Worm (Caenorhabditis elegans) whole organism, L4 larva: ENCODE results near the gene T25B9.2.

ENCODE experiments used
- F10B5.3 ChIP-seq: sonication (generic microtip); optimal IDR thresholded peaks from 2 replicates; lab custom pipeline; 2016; ENCODE audit warnings: mild to moderate bottlenecking, missing genetic modification characterization, missing compliant biosample characterization
- F26F4.8 ChIP-seq: fragments of 200-800 bp; sonication (Bioruptor generic); conservative IDR thresholded peaks from 2 replicates; pipeline ENCODE4 v1.3.6; 2022; ENCODE audit warnings: missing genetic modification characterization, missing compliant biosample characterization
- Y5F2A.4 ChIP-seq: fragments of 200-800 bp; sonication (Bioruptor generic); optimal IDR thresholded peaks from 2 replicates; lab custom pipeline; 2018; ENCODE audit warnings: mild to moderate bottlenecking, missing genetic modification characterization, missing compliant biosample characterization
- Y75B8A.6 ChIP-seq: fragments of 200-800 bp; sonication (Bioruptor generic); IDR thresholded peaks from 2 replicates; pipeline ENCODE4 v1.3.6; 2022; ENCODE audit warnings: missing genetic modification reagents, missing genetic modification characterization, missing compliant biosample characterization
- aly-2 ChIP-seq: sonication (generic microtip); optimal IDR thresholded peaks from 2 replicates; lab custom pipeline; 2018; ENCODE audit warnings: missing biosample characterization, missing genetic modification characterization
- arid-1 ChIP-seq: fragments of 200-800 bp; sonication (Bioruptor generic); conservative IDR thresholded peaks from 2 replicates; pipeline ENCODE4 v1.3.6; 2022; ENCODE audit warnings: missing genetic modification reagents, missing genetic modification characterization, missing compliant biosample characterization
- attf-4 ChIP-seq: sonication (generic microtip); optimal IDR thresholded peaks from 3 replicates; lab custom pipeline; 2017; ENCODE audit warnings: missing biosample characterization, missing genetic modification characterization
- ceh-62 ChIP-seq: sonication (generic microtip); optimal IDR thresholded peaks from 2 replicates; lab custom pipeline; 2017; ENCODE audit warnings: missing biosample characterization, missing genetic modification characterization
- ces-1 ChIP-seq: fragments of 150-350 bp; sonication (generic microtip); optimal IDR thresholded peaks from 4 replicates; lab custom pipeline; 2014; ENCODE audit warnings: missing biosample characterization, missing genetic modification reagents, missing genetic modification characterization
- ctbp-1 ChIP-seq: fragments of 200-800 bp; sonication (Bioruptor generic); IDR thresholded peaks from 2 replicates; pipeline ENCODE4 v1.3.6; 2022; ENCODE audit warnings: missing genetic modification reagents, missing genetic modification characterization, missing compliant biosample characterization
- daf-12 ChIP-seq: fragments of 150-350 bp; optimal IDR thresholded peaks from 2 replicates; lab custom pipeline; 2014; ENCODE audit warnings: missing biosample characterization, missing genetic modification reagents, missing genetic modification characterization
- daf-16 ChIP-seq, 3 experiments: sonication (generic microtip); optimal IDR thresholded peaks; 2 replicates each; lab custom pipeline; 2016 to 2017; ENCODE audit warnings: missing genetic modification characterization in 3 of 3, missing genetic modification reagents in 3 of 3, mild to moderate bottlenecking in 2 of 3, missing compliant biosample characterization in 2 of 3, missing biosample characterization in 1 of 3, moderate library complexity in 1 of 3
- daf-19 ChIP-seq: fragments of 200-800 bp; sonication (Bioruptor generic); conservative IDR thresholded peaks from 2 replicates; pipeline ENCODE4 v1.3.6; 2022; ENCODE audit warnings: missing genetic modification characterization, missing compliant biosample characterization
- dmd-8 ChIP-seq: fragments of 200-800 bp; sonication (Bioruptor generic); IDR thresholded peaks from 2 replicates; pipeline ENCODE4 v1.3.6; 2022; ENCODE audit warnings: missing genetic modification characterization, missing compliant biosample characterization
- dve-1 ChIP-seq: sonication (generic microtip); optimal IDR thresholded peaks from 2 replicates; lab custom pipeline; 2017; ENCODE audit warnings: antibody characterized with exemption, mild to moderate bottlenecking, missing genetic modification characterization, missing compliant biosample characterization; ENCODE audit not compliant: insufficient read depth
- egl-43 ChIP-seq: fragments of 200-800 bp; sonication (Bioruptor generic); IDR thresholded peaks from 2 replicates; pipeline ENCODE4 v1.3.6; 2022; ENCODE audit warnings: missing genetic modification reagents, missing genetic modification characterization, missing compliant biosample characterization
- fkh-10 ChIP-seq: fragments of 150-350 bp; optimal IDR thresholded peaks from 2 replicates; lab custom pipeline; 2014; ENCODE audit warnings: missing biosample characterization, missing genetic modification reagents, missing genetic modification characterization
- hlh-11 ChIP-seq: fragments of 200-800 bp; sonication (Bioruptor generic); optimal IDR thresholded peaks from 2 replicates; lab custom pipeline; 2018; ENCODE audit warnings: mild to moderate bottlenecking, missing genetic modification characterization, missing compliant biosample characterization
- hmg-1.1 ChIP-seq: fragments of 200-800 bp; sonication (Bioruptor generic); IDR thresholded peaks from 2 replicates; pipeline ENCODE4 v1.3.6; 2022; ENCODE audit warnings: missing genetic modification reagents, missing genetic modification characterization, missing compliant biosample characterization
- jun-1 ChIP-seq: fragments of 150-350 bp; optimal IDR thresholded peaks from 2 replicates; lab custom pipeline; 2014; ENCODE audit warnings: missing biosample characterization, missing genetic modification reagents, missing genetic modification characterization
- lin-1 ChIP-seq: fragments of 200-800 bp; sonication (Bioruptor generic); IDR thresholded peaks from 2 replicates; pipeline ENCODE4 v1.3.6; 2022; ENCODE audit warnings: missing genetic modification reagents, missing genetic modification characterization, missing compliant biosample characterization
- lin-38 ChIP-seq: fragments of 200-800 bp; sonication (Bioruptor generic); IDR thresholded peaks from 2 replicates; pipeline ENCODE4 v1.3.6; 2022; ENCODE audit warnings: missing genetic modification reagents, missing genetic modification characterization, missing compliant biosample characterization
- lir-3 ChIP-seq: sonication (generic microtip); optimal IDR thresholded peaks from 2 replicates; lab custom pipeline; 2016; ENCODE audit warnings: mild to moderate bottlenecking, missing genetic modification characterization, missing compliant biosample characterization
- lsy-2 ChIP-seq, 2 experiments: fragments of 150-350 bp in 1 of 2; sonication (generic microtip) in 1 of 2; optimal IDR thresholded peaks; 2 replicates each; lab custom pipeline; 2014 to 2017; ENCODE audit warnings: missing biosample characterization in 2 of 2, missing genetic modification characterization in 2 of 2
- mdl-1 ChIP-seq, 2 experiments: fragments of 150-350 bp in 1 of 2; sonication (generic microtip) in 1 of 2; optimal IDR thresholded peaks; 2 replicates each; lab custom pipeline; 2014 to 2017; ENCODE audit warnings: missing biosample characterization in 2 of 2, missing genetic modification characterization in 2 of 2
- mep-1 ChIP-seq: fragments of 150-350 bp; sonication (generic microtip); optimal IDR thresholded peaks from 3 replicates; lab custom pipeline; 2014; ENCODE audit warnings: missing biosample characterization, missing genetic modification characterization
- mes-2 ChIP-seq: sonication (generic microtip); optimal IDR thresholded peaks from 2 replicates; lab custom pipeline; 2016; ENCODE audit warnings: missing genotype, mild to moderate bottlenecking, missing genetic modification characterization, missing compliant biosample characterization; ENCODE audit not compliant: poor library complexity, severe bottlenecking
- mxl-2 ChIP-seq: fragments of 200-800 bp; sonication (Bioruptor generic); conservative IDR thresholded peaks from 2 replicates; pipeline ENCODE4 v1.3.6; 2022; ENCODE audit warnings: missing genetic modification reagents, missing genetic modification characterization, missing compliant biosample characterization
- nhr-11 ChIP-seq: fragments of 150-350 bp; optimal IDR thresholded peaks from 2 replicates; lab custom pipeline; 2014; ENCODE audit warnings: missing biosample characterization, missing genetic modification characterization
- nhr-237 ChIP-seq: sonication (generic microtip); optimal IDR thresholded peaks from 2 replicates; lab custom pipeline; 2017; ENCODE audit warnings: missing biosample characterization, missing genetic modification characterization
- nhr-25 ChIP-seq: sonication (generic microtip); optimal IDR thresholded peaks from 2 replicates; lab custom pipeline; 2017; ENCODE audit warnings: missing genetic modification characterization, mild to moderate bottlenecking, missing compliant biosample characterization, antibody characterized with exemption, moderate library complexity, borderline replicate concordance; ENCODE audit not compliant: insufficient read depth
- nhr-28 ChIP-seq: fragments of 150-350 bp; optimal IDR thresholded peaks from 2 replicates; lab custom pipeline; 2014; ENCODE audit warnings: missing biosample characterization, missing genetic modification characterization
- nhr-42 ChIP-seq: fragments of 200-800 bp; sonication (Bioruptor generic); IDR thresholded peaks from 2 replicates; pipeline ENCODE4 v1.3.6; 2022; ENCODE audit warnings: missing genetic modification characterization, missing compliant biosample characterization
- nhr-48 ChIP-seq: sonication (generic microtip); optimal IDR thresholded peaks from 2 replicates; lab custom pipeline; 2016; ENCODE audit warnings: mild to moderate bottlenecking, missing genetic modification characterization, missing compliant biosample characterization
- nhr-6 ChIP-seq: fragments of 150-350 bp; optimal IDR thresholded peaks from 2 replicates; lab custom pipeline; 2014; ENCODE audit warnings: missing biosample characterization, missing genetic modification characterization
- nhr-76 ChIP-seq: fragments of 150-350 bp; optimal IDR thresholded peaks from 2 replicates; lab custom pipeline; 2014; ENCODE audit warnings: missing biosample characterization, missing genetic modification characterization
- nhr-77 ChIP-seq: fragments of 150-350 bp; optimal IDR thresholded peaks from 2 replicates; lab custom pipeline; 2014; ENCODE audit warnings: missing biosample characterization, missing genetic modification characterization
- pqm-1 ChIP-seq: sonication (generic microtip); optimal IDR thresholded peaks from 2 replicates; lab custom pipeline; 2017; ENCODE audit warnings: missing biosample characterization, missing genetic modification characterization
- sdz-12 ChIP-seq: fragments of 200-800 bp; sonication (Bioruptor generic); optimal IDR thresholded peaks from 2 replicates; lab custom pipeline; 2018; ENCODE audit warnings: mild to moderate bottlenecking, missing genetic modification characterization, missing compliant biosample characterization
- snpc-1.2 ChIP-seq: fragments of 200-800 bp; sonication (Bioruptor generic); IDR thresholded peaks from 2 replicates; pipeline ENCODE4 v1.3.6; 2022; ENCODE audit warnings: missing genetic modification reagents, missing genetic modification characterization, missing compliant biosample characterization
- unc-39 ChIP-seq: sonication (generic microtip); optimal IDR thresholded peaks from 2 replicates; lab custom pipeline; 2017; ENCODE audit warnings: missing biosample characterization, missing genetic modification characterization
- zfp-2 ChIP-seq: sonication (generic microtip); optimal IDR thresholded peaks from 2 replicates; lab custom pipeline; 2016; ENCODE audit warnings: mild to moderate bottlenecking, missing genetic modification characterization, missing compliant biosample characterization
- zfp-3 ChIP-seq: fragments of 200-800 bp; sonication (Bioruptor generic); conservative IDR thresholded peaks from 2 replicates; pipeline ENCODE4 v1.3.6; 2022; ENCODE audit warnings: missing genetic modification reagents, missing genetic modification characterization, missing compliant biosample characterization
- ztf-11 ChIP-seq: fragments of 150-350 bp; optimal IDR thresholded peaks from 2 replicates; lab custom pipeline; 2014; ENCODE audit warnings: missing biosample characterization, missing genetic modification characterization
- ztf-7 ChIP-seq: fragments of 150-350 bp; optimal IDR thresholded peaks from 2 replicates; lab custom pipeline; 2014; ENCODE audit warnings: missing biosample characterization, missing genetic modification characterization

The T25B9.2 gene

DNA sequence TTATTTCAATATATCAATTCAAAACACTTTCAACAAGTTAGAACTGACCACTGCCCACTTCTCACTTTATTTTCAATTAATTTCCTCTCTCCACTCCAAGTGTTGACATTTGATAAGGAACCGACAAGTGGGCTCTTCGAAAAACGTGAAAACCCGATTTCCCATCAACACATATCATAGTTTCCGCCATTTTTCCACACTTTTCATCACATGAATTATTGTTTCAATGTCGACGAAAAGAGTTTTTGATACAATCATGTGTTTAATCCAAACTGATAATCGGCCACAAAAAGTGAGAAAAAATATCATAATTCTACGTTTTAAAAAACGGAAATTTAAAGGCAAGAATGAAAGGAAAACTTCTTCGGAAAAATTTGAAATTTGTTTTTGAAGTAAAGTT is 44.0 kb upstream of the T25B9.2 start (continued):
- TF ChIP-seq nhr-76 (tag; lab: Kevin White, UChicago), result no peak
- no peak for TF ChIP-seq nhr-25 (tag; lab: Kevin White, UChicago)
- no peak for TF ChIP-seq nhr-42 (GFP tag; lab: Robert Waterston, UW)
- no peak for TF ChIP-seq nhr-6 (tag; lab: Kevin White, UChicago)
- TF ChIP-seq Y75B8A.6 (GFP tag; lab: Robert Waterston, UW), result no peak
- TF ChIP-seq sdz-12 (GFP tag; lab: Kevin White, UChicago), result no peak
- TF ChIP-seq mep-1, result no peak
- no peak for TF ChIP-seq mdl-1 (tag; optimal IDR thresholded peaks at IDR 0.05; lab: Kevin White, UChicago)
- no peak for TF ChIP-seq nhr-237 (tag; lab: Kevin White, UChicago)
- no peak for TF ChIP-seq ces-1 (GFP tag; lab: Kevin White, UChicago)
- no peak for TF ChIP-seq lin-1
- peak; percentile 37 for TF ChIP-seq nhr-28 (tag; lab: Kevin White, UChicago)
- TF ChIP-seq hlh-11 (tag; lab: Kevin White, UChicago), result peak; percentile 76
- TF ChIP-seq ztf-11 (tag; lab: Kevin White, UChicago), result no peak
- TF ChIP-seq F26F4.8, result no peak
- peak; percentile 82 for TF ChIP-seq dve-1 (tag; lab: Kevin White, UChicago)
- TF ChIP-seq nhr-11, result no peak
- TF ChIP-seq ceh-62, result no peak
- TF ChIP-seq nhr-48 (tag; lab: Kevin White, UChicago), result no peak
- TF ChIP-seq Y5F2A.4 (GFP tag; lab: Kevin White, UChicago), result no peak
- peak; percentile 32 for TF ChIP-seq pqm-1 (tag; lab: Kevin White, UChicago)
- no peak for TF ChIP-seq F10B5.3 (tag; lab: Kevin White, UChicago)
- no peak for TF ChIP-seq daf-16 (GFP tag; optimal IDR thresholded peaks at IDR 0.05; lab: Kevin White, UChicago)
- TF ChIP-seq daf-16 (tag; optimal IDR thresholded peaks at IDR 0.05; lab: Kevin White, UChicago), result peak; percentile 96
- no peak for TF ChIP-seq nhr-77 (tag; lab: Kevin White, UChicago)
- no peak for TF ChIP-seq unc-39 (tag; lab: Kevin White, UChicago)

DNA sequence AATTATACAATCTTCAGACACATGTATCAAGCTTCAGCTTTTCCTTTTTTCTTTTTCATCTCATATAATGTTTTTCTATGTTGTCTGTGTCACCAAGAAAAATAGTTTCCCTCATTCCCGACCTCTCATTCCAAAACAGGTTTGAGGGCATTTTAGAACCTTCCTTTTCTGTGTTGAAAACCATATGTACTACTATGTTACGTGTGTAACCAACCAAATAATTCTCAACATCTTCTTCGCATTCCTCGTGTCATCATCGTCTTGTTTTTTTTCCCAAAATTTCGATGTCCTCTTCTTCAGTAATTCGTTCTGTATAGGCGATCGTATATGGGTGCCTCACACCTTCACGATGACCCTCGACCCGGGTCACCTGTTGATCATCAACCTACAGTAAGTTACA is 38.7 kb upstream of the T25B9.2 start, which contains the start of gene pept-2:
Gene pept-2 (plus strand): TSS at position 301 of the 400 bp plus-strand sequence.
- TF ChIP-seq mxl-2 (GFP tag; lab: Robert Waterston, UW) (no peak), hmg-1.1 (no peak), aly-2 (no peak), lsy-2 (tag; optimal IDR thresholded peaks at IDR 0.05; lab: Kevin White, UChicago) (no peak)

DNA sequence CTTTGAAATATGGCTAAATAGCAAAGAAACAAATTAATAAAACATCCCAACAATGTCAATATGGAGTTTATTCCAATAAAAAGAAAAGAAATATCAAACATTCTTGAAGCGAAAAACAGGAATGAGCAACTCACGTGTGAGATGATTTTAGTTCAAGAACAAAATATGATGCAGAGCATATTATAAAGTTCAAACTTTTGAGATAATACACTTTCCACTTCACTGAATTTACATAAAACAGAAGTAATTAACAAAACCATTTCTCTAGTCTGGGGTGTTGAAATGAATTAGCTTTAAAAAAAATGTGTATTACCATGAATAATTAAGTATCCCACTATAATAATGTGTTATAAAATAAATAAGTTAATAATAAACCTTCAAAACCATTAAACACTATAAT is 35.1 kb upstream of the T25B9.2 start, which contains the start of gene srd-7:
Gene srd-7 (minus strand): TSS at position 101 of the 400 bp plus-strand sequence.
- no peak for TF ChIP-seq lin-38 (GFP tag; lab: Robert Waterston, UW)
- TF ChIP-seq nhr-28 (tag; lab: Kevin White, UChicago), result no peak
- no peak for TF ChIP-seq zfp-2
- no peak for TF ChIP-seq attf-4
- TF ChIP-seq daf-12 (tag; lab: Kevin White, UChicago), result no peak
- no peak for TF ChIP-seq ctbp-1
- no peak for TF ChIP-seq daf-19
- no peak for TF ChIP-seq dmd-8 (GFP tag; lab: Robert Waterston, UW)
- TF ChIP-seq ztf-7 (tag; lab: Kevin White, UChicago), result no peak
- no peak for TF ChIP-seq egl-43 (GFP tag; lab: Robert Waterston, UW)
- no peak for TF ChIP-seq pqm-1 (tag; lab: Kevin White, UChicago)
- TF ChIP-seq jun-1, result no peak
- no peak for TF ChIP-seq zfp-3 (GFP tag; lab: Robert Waterston, UW)
- no peak for TF ChIP-seq arid-1 (GFP tag; lab: Robert Waterston, UW)
- TF ChIP-seq mes-2 (tag; lab: Kevin White, UChicago), result no peak
- TF ChIP-seq fkh-10, result no peak
- no peak for TF ChIP-seq lir-3 (tag; lab: Kevin White, UChicago)
- no peak for TF ChIP-seq snpc-1.2 (GFP tag; lab: Robert Waterston, UW)
